Worm (Caenorhabditis elegans) whole organism, L4/young adult: Measurements from ENCODE around the gene F37H8.6.

Source experiments
- W03F9.2 ChIP-seq: fragments of 150-350 bp; optimal IDR thresholded peaks from 2 replicates; lab custom pipeline; 2014; ENCODE audit warnings: missing biosample characterization, missing genetic modification characterization
- dao-5 ChIP-seq: sonication (generic microtip); optimal IDR thresholded peaks from 2 replicates; lab custom pipeline; 2016; ENCODE audit warnings: missing genotype, missing genetic modification characterization, moderate library complexity, missing compliant biosample characterization
- him-1 ChIP-seq: sonication (generic microtip); optimal IDR thresholded peaks from 2 replicates; lab custom pipeline; 2016; ENCODE audit warnings: missing genotype, missing genetic modification reagents, missing genetic modification characterization, missing compliant biosample characterization

ce11 chrII:11175347-11175746 lies 1.9 kb downstream of the F37H8.6 start:
- TF ChIP-seq him-1 (tag; lab: Kevin White, UChicago) (no peak), W03F9.2 (no peak), dao-5 (tag; lab: Kevin White, UChicago) (no peak)
